Worm (Caenorhabditis elegans): ENCODE data around the gene asns-2.

asns-2 gene

ce11 chrX:8704830-8705229 is 45.9 kb downstream of the asns-2 start:
- TF ChIP-seq skn-1 (tag; optimal IDR thresholded peaks at IDR 0.05) (no peak), ceh-9 (tag; optimal IDR thresholded peaks at IDR 0.05) (no peak), mdl-1 (tag; optimal IDR thresholded peaks at IDR 0.05) (no peak), lsy-12 (tag; optimal IDR thresholded peaks at IDR 0.05) (no peak), eor-1 (tag; optimal IDR thresholded peaks at IDR 0.05) (no peak), nhr-12 (tag; optimal IDR thresholded peaks at IDR 0.05) (no peak), ztf-11 (tag; optimal IDR thresholded peaks at IDR 0.05) (no peak), lin-15B (tag; optimal IDR thresholded peaks at IDR 0.05) (no peak), nfya-1 (tag; optimal IDR thresholded peaks at IDR 0.05; ENCODE audit: insufficient read depth) (no peak), elt-3 (tag; optimal IDR thresholded peaks at IDR 0.05) (no peak), fkh-2 (tag; optimal IDR thresholded peaks at IDR 0.05) (no peak), ceh-28 (tag; optimal IDR thresholded peaks at IDR 0.05) (no peak), unc-62 (GFP tag; optimal IDR thresholded peaks at IDR 0.05) (no peak), mml-1 (tag; optimal IDR thresholded peaks at IDR 0.05) (no peak), jun-1 (tag; optimal IDR thresholded peaks at IDR 0.05) (no peak), sea-2 (GFP tag; optimal IDR thresholded peaks at IDR 0.05) (no peak), elt-1 (tag; optimal IDR thresholded peaks at IDR 0.05) (no peak), nhr-28 (tag; optimal IDR thresholded peaks at IDR 0.05) (no peak), egl-27 (tag; optimal IDR thresholded peaks at IDR 0.05) (no peak)

- TF ChIP-seq snpc-4 (tag; optimal IDR thresholded peaks at IDR 0.05) (peak; percentile 30), ama-1 (optimal IDR thresholded peaks at IDR 0.05) (no peak)
Observed at ce11 chrX:8703664-8704356, 46.9 kb downstream of the asns-2 start, which contains the start of gene jbts-14. jbts-14 (plus strand) TSS chrX:8704306.

Measured in whole organism, L3 larva.